Fruit fly (Drosophila melanogaster) whole organism, prepupa: ENCODE measurements around the gene CG15773.

Source experiments
- CG10631 ChIP-seq: fragments of 200-800 bp; sonication (Bioruptor generic); optimal IDR thresholded peaks from 2 replicates; lab custom pipeline; 2016; ENCODE audit warnings: missing biosample characterization, missing genetic modification characterization
- CG11294 ChIP-seq: fragments of 200-800 bp; sonication (Bioruptor generic); IDR thresholded peaks from 2 replicates; pipeline ENCODE4 v1.3.6; 2022; ENCODE audit warnings: missing biosample characterization, missing genetic modification characterization
- CG11902 ChIP-seq: fragments of 200-800 bp; sonication (Bioruptor generic); optimal IDR thresholded peaks from 3 replicates; lab custom pipeline; 2016; ENCODE audit warnings: missing biosample characterization, missing genetic modification characterization
- CG15336 ChIP-seq: fragments of 200-800 bp; sonication (Bioruptor generic); IDR thresholded peaks from 2 replicates; pipeline ENCODE4 v1.3.6; 2022; ENCODE audit warnings: missing biosample characterization, missing genetic modification characterization
- CG1621 ChIP-seq: fragments of 200-800 bp; sonication (Bioruptor generic); optimal IDR thresholded peaks from 3 replicates; lab custom pipeline; 2018; ENCODE audit warnings: missing biosample characterization, mild to moderate bottlenecking, missing genetic modification characterization
- CG16779 ChIP-seq: fragments of 200-800 bp; sonication (Bioruptor generic); optimal IDR thresholded peaks from 3 replicates; lab custom pipeline; 2017; ENCODE audit warnings: missing biosample characterization, mild to moderate bottlenecking, missing genetic modification characterization
- CG3032 ChIP-seq: fragments of 200-800 bp; optimal IDR thresholded peaks from 2 replicates; lab custom pipeline; 2019; ENCODE audit warnings: missing biosample characterization, mild to moderate bottlenecking, missing genetic modification characterization, moderate library complexity
- CG31627 ChIP-seq: fragments of 200-800 bp; sonication (Bioruptor generic); optimal IDR thresholded peaks from 3 replicates; lab custom pipeline; 2016; ENCODE audit warnings: missing biosample characterization, missing genetic modification characterization
- CG32006 ChIP-seq: fragments of 200-800 bp; sonication (Bioruptor generic); optimal IDR thresholded peaks from 3 replicates; lab custom pipeline; 2017; ENCODE audit warnings: missing biosample characterization, mild to moderate bottlenecking, missing genetic modification characterization
- CG3919 ChIP-seq: fragments of 200-800 bp; sonication (Bioruptor generic); optimal IDR thresholded peaks from 3 replicates; lab custom pipeline; 2016; ENCODE audit warnings: missing biosample characterization, missing genetic modification characterization
- CG6163 ChIP-seq: fragments of 200-800 bp; sonication (Bioruptor generic); IDR thresholded peaks from 3 replicates; pipeline ENCODE4 v1.3.6; 2022; ENCODE audit warnings: missing biosample characterization, missing genetic modification characterization
- CG6276 ChIP-seq: fragments of 200-800 bp; sonication (Bioruptor generic); optimal IDR thresholded peaks from 2 replicates; lab custom pipeline; 2017; ENCODE audit warnings: missing biosample characterization, mild to moderate bottlenecking, missing genetic modification characterization
- CG6792 ChIP-seq: fragments of 200-800 bp; sonication (Bioruptor generic); optimal IDR thresholded peaks from 3 replicates; lab custom pipeline; 2016; ENCODE audit warnings: missing biosample characterization, missing genetic modification characterization
- CG6808 ChIP-seq: fragments of 200-800 bp; sonication (Bioruptor generic); optimal IDR thresholded peaks from 3 replicates; lab custom pipeline; 2017; ENCODE audit warnings: missing biosample characterization, missing genetic modification characterization, mild to moderate bottlenecking, moderate library complexity, missing genetic modification reagents
- CG8319 ChIP-seq: fragments of 200-800 bp; sonication (Bioruptor generic); optimal IDR thresholded peaks from 3 replicates; lab custom pipeline; 2016; ENCODE audit warnings: missing biosample characterization, missing genetic modification characterization
- Eip78C ChIP-seq: fragments of 200-800 bp; sonication (Bioruptor generic); peaks from one replicate; lab custom pipeline; 2016; ENCODE audit warnings: missing biosample characterization, missing genetic modification characterization
- Eip93F ChIP-seq: fragments of 200-800 bp; sonication (Bioruptor generic); optimal IDR thresholded peaks from 2 replicates; lab custom pipeline; 2016; ENCODE audit warnings: missing biosample characterization, mild to moderate bottlenecking, missing genetic modification characterization
- Ets96B ChIP-seq: fragments of 200-800 bp; optimal IDR thresholded peaks from 2 replicates; lab custom pipeline; 2019; ENCODE audit warnings: missing biosample characterization, mild to moderate bottlenecking, missing genetic modification characterization, moderate library complexity
- Gug ChIP-seq: fragments of 200-800 bp; sonication (Bioruptor generic); IDR thresholded peaks from 2 replicates; pipeline ENCODE4 v1.3.6; 2022; ENCODE audit warnings: missing biosample characterization, missing genetic modification characterization
- Hr39 ChIP-seq: fragments of 200-800 bp; sonication (Bioruptor generic); optimal IDR thresholded peaks from 2 replicates; lab custom pipeline; 2016; ENCODE audit warnings: missing biosample characterization, missing genetic modification characterization
- Hr4 ChIP-seq: fragments of 200-800 bp; sonication (Bioruptor generic); optimal IDR thresholded peaks from 3 replicates; lab custom pipeline; 2016; ENCODE audit warnings: missing biosample characterization, missing genetic modification characterization
- Lpt ChIP-seq: fragments of 200-800 bp; sonication (Bioruptor generic); optimal IDR thresholded peaks from 3 replicates; lab custom pipeline; 2016; ENCODE audit warnings: missing biosample characterization, missing genetic modification characterization
- Sox14 ChIP-seq: fragments of 200-800 bp; sonication (Bioruptor generic); optimal IDR thresholded peaks from 3 replicates; lab custom pipeline; 2016; ENCODE audit warnings: missing biosample characterization, missing genetic modification characterization
- achi ChIP-seq: fragments of 200-800 bp; sonication (Bioruptor generic); optimal IDR thresholded peaks from 3 replicates; lab custom pipeline; 2016; ENCODE audit warnings: missing biosample characterization, missing genetic modification characterization
- dac ChIP-seq: fragments of 200-800 bp; sonication (Bioruptor generic); optimal IDR thresholded peaks from 2 replicates; lab custom pipeline; 2017; ENCODE audit warnings: missing biosample characterization, mild to moderate bottlenecking, missing genetic modification characterization
- dsx ChIP-seq: fragments of 200-800 bp; optimal IDR thresholded peaks from 3 replicates; lab custom pipeline; 2019; ENCODE audit warnings: missing biosample characterization, mild to moderate bottlenecking, missing genetic modification characterization, moderate library complexity; ENCODE audit not compliant: poor library complexity, severe bottlenecking
- fd85E ChIP-seq: fragments of 200-800 bp; sonication (Bioruptor generic); optimal IDR thresholded peaks from 3 replicates; lab custom pipeline; 2016; ENCODE audit warnings: missing biosample characterization, missing genetic modification characterization
- fkh ChIP-seq: fragments of 200-800 bp; sonication (Bioruptor generic); optimal IDR thresholded peaks from 3 replicates; lab custom pipeline; 2017; ENCODE audit warnings: missing biosample characterization, mild to moderate bottlenecking, missing genetic modification characterization, moderate library complexity
- lz ChIP-seq: fragments of 200-800 bp; sonication (Bioruptor generic); optimal IDR thresholded peaks from 3 replicates; lab custom pipeline; 2016; ENCODE audit warnings: missing biosample characterization, missing genetic modification characterization
- pdm3 ChIP-seq: fragments of 200-800 bp; sonication (Bioruptor generic); optimal IDR thresholded peaks from 3 replicates; lab custom pipeline; 2016; ENCODE audit warnings: missing biosample characterization, missing genetic modification characterization
- spab ChIP-seq: fragments of 200-800 bp; sonication (Bioruptor generic); optimal IDR thresholded peaks from 2 replicates; lab custom pipeline; 2017; ENCODE audit warnings: missing biosample characterization, mild to moderate bottlenecking, missing genetic modification characterization, missing genetic modification reagents
- ss ChIP-seq, 2 experiments: fragments of 200-800 bp; sonication (Bioruptor generic); optimal IDR thresholded peaks; 2 replicates in 1 of 2; 3 replicates in 1 of 2; lab custom pipeline; 2017 to 2018; ENCODE audit warnings: mild to moderate bottlenecking in 2 of 2, missing biosample characterization in 2 of 2, missing genetic modification characterization in 2 of 2, moderate library complexity in 1 of 2
- svp ChIP-seq: fragments of 200-800 bp; sonication (Bioruptor generic); peaks from one replicate; lab custom pipeline; 2016; ENCODE audit warnings: missing biosample characterization, missing genetic modification characterization
- vri ChIP-seq: fragments of 200-800 bp; sonication (Bioruptor generic); optimal IDR thresholded peaks from 3 replicates; lab custom pipeline; 2016; ENCODE audit warnings: missing biosample characterization, mild to moderate bottlenecking, missing genetic modification characterization

CG15773 gene

DNA sequence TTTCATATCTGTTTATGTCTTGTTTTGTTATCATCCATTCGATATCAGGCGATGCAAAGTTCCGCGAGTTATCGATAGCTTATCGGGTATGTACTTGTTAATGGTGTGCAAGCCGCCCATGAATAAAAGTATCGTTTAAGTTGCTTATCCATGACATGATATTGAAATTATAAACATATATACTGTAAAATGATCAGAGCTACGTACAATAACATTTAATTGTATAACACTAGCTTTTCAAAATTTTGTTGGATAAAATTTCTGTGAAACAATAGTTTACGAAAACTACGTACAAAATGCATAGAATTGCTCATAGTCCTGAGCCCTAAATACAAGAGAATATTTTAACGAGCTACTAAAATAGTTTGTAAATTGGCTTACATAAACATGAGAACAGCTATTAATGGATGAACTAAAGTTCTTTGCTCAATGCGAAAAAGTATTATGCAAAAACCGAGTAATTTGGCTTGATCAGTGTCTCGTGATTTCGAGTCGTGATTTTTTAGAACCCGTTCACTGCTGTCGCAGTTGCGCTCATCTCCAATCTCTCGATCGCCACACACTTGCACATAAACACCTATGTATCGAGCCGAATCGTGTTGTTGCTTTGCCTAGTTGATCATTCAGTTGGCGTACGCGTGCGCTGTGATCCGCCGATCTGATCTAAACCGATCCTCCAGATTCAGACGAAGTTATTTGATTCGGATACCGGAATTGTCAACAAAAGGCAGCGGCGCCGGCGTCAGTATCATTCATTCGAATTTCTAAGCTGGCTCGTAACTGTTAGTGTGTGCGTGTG lies 42.9 kb upstream of the CG15773 start, which contains the start of the genes PGAP1 and cv (continued):
- TF ChIP-seq Eip93F = no peak
- TF ChIP-seq fd85E (GFP tag; lab: Kevin White, UChicago) = no peak
- TF ChIP-seq Hr39 = peak; percentile 49
- TF ChIP-seq CG3919 = no peak
- no peak for TF ChIP-seq Ets96B (tag; lab: Kevin White, UChicago)
- no peak for TF ChIP-seq vri (GFP tag; lab: Kevin White, UChicago)
- no peak for TF ChIP-seq ss (GFP tag; optimal IDR thresholded peaks at IDR 0.05; lab: Kevin White, UChicago)
- TF ChIP-seq Sox14 (GFP tag; lab: Kevin White, UChicago) = peak; percentile 55
- TF ChIP-seq Gug = no peak
- no peak for TF ChIP-seq svp
- no peak for TF ChIP-seq Lpt (GFP tag; lab: Kevin White, UChicago)
- peak; percentile 18 for TF ChIP-seq CG10631 (GFP tag; lab: Kevin White, UChicago)
- TF ChIP-seq CG31627 (GFP tag; lab: Kevin White, UChicago) = peak; percentile 29
- TF ChIP-seq lz (GFP tag; lab: Kevin White, UChicago) = peak; percentile 58
- peak; percentile 31 for TF ChIP-seq Hr4
- no peak for TF ChIP-seq CG8319 (GFP tag; lab: Kevin White, UChicago)
- peak; percentile 36 for TF ChIP-seq CG3032 (tag; lab: Kevin White, UChicago)
- peak; percentile 4 for TF ChIP-seq CG6792 (GFP tag; lab: Kevin White, UChicago)
- TF ChIP-seq CG6163 (GFP tag; lab: Robert Waterston, UW) = peak; percentile 19; the same call in 1 of the 3 replicates

dm6 chrX:5690216-5690523 lies 42.4 kb upstream of the CG15773 start:
- TF ChIP-seq CG1621 (tag; lab: Kevin White, UChicago) = no peak
- TF ChIP-seq CG10631 (GFP tag; lab: Kevin White, UChicago) = no peak
- peak; percentile 72 for TF ChIP-seq dsx (GFP tag; lab: Kevin White, UChicago)
- TF ChIP-seq Eip78C (GFP tag; lab: Kevin White, UChicago) = no peak
- TF ChIP-seq fkh (GFP tag; lab: Kevin White, UChicago) = peak; percentile 42

DNA sequence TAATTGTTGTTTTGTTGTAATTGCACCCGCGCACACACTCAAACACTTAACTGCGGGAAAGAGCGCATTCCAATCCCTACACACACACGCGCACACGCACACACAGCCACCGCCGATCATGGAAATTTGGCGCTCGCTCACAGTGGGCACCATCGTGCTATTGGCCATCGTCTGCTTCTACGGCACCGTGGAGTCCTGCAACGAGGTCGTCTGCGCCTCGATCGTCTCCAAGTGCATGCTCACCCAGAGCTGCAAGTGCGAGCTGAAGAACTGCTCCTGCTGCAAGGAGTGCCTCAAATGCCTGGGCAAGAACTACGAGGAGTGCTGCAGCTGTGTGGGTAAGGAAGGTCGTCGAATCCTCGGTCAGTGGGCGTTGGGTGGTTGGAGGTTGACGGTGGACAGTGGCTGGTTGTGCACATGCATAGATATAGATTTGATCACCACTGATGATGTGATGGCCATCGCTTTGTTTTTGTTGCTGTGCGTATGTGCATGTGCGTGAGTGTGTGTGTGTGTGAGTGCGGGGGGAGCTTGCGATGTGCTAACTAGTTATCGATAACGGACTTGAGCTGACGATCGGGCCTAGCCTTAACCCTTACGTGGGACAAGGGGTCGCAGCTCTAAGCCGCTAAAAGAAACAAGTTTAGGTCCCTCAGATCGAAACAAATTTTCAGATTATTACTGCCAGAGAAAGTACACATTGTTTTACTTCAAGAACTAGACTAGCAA lies 41.7 kb upstream of the CG15773 start:
- TF ChIP-seq CG32006 (GFP tag; lab: Kevin White, UChicago) (peak; percentile 37), CG11902 (GFP tag; lab: Kevin White, UChicago) (no peak), CG15336 (0 out of 2 replicates have a peak, but pooled peaks have one; percentile 24), Eip78C (GFP tag; lab: Kevin White, UChicago) (peak; percentile 78), CG11294 (GFP tag; lab: Robert Waterston, UW) (no peak), ss (GFP tag; optimal IDR thresholded peaks at IDR 0.05; lab: Kevin White, UChicago) (peak in 1 of 2 experiments; percentile 1), svp (peak; percentile 51), CG16779 (tag; lab: Kevin White, UChicago) (peak; percentile 6), spab (GFP tag; lab: Kevin White, UChicago) (no peak), achi (GFP tag; lab: Kevin White, UChicago) (no peak), CG6808 (GFP tag; lab: Kevin White, UChicago) (peak; percentile 5)

- TF ChIP-seq Hr4 (no peak), dac (GFP tag; lab: Kevin White, UChicago) (no peak), CG3032 (tag; lab: Kevin White, UChicago) (no peak), CG6276 (GFP tag; lab: Kevin White, UChicago) (no peak), CG10631 (GFP tag; lab: Kevin White, UChicago) (no peak), Ets96B (tag; lab: Kevin White, UChicago) (no peak), pdm3 (GFP tag; lab: Kevin White, UChicago) (no peak), CG6163 (GFP tag; lab: Robert Waterston, UW) (no peak), Eip78C (GFP tag; lab: Kevin White, UChicago) (peak; percentile 45)
Observed at dm6 chrX:5695035-5695434, 37.5 kb upstream of the CG15773 start, which contains the start of gene CG3149. Gene CG3149 (minus strand): TSS chrX:5695205.
